Worm (Caenorhabditis elegans) whole organism, early embryonic: ENCODE results near the gene pals-16.

ENCODE experiments used
- ceh-13 ChIP-seq: fragments of 200-800 bp; sonication (Bioruptor generic); optimal IDR thresholded peaks from 2 replicates; lab custom pipeline; 2018; ENCODE audit warnings: mild to moderate bottlenecking, missing genetic modification characterization, missing compliant biosample characterization
- ets-7 ChIP-seq: sonication (generic microtip); optimal IDR thresholded peaks from 2 replicates; lab custom pipeline; 2016; ENCODE audit warnings: missing genotype, missing genetic modification characterization, missing compliant biosample characterization
- hmbx-1 ChIP-seq: sonication (generic microtip); optimal IDR thresholded peaks from 2 replicates; lab custom pipeline; 2016; ENCODE audit warnings: mild to moderate bottlenecking, missing genetic modification characterization, missing compliant biosample characterization

ce11 chrIII:1399670-1400069, at the start of gene pals-16:
- TF ChIP-seq ets-7 (tag; lab: Kevin White, UChicago) (no peak), hmbx-1 (no peak), ceh-13 (GFP tag; lab: Kevin White, UChicago) (no peak)
